Worm (Caenorhabditis elegans) whole organism, L3 larva: ENCODE data around the gene srsx-8.

Experiments used
- R02D3.7 ChIP-seq: fragments of 150-350 bp; optimal IDR thresholded peaks from 2 replicates; lab custom pipeline; 2014; ENCODE audit warnings: missing biosample characterization, missing genetic modification characterization
- ZK546.5 ChIP-seq: sonication (generic microtip); optimal IDR thresholded peaks from 2 replicates; lab custom pipeline; 2017; ENCODE audit warnings: missing biosample characterization, missing genetic modification characterization
- aly-2 ChIP-seq: fragments of 150-350 bp; optimal IDR thresholded peaks from 2 replicates; lab custom pipeline; 2014; ENCODE audit warnings: missing biosample characterization, missing genetic modification characterization
- ceh-16 ChIP-seq: sonication (generic microtip); optimal IDR thresholded peaks from 2 replicates; lab custom pipeline; 2017; ENCODE audit warnings: missing biosample characterization, missing genetic modification characterization
- ceh-28 ChIP-seq: fragments of 150-350 bp; optimal IDR thresholded peaks from 2 replicates; lab custom pipeline; 2014; ENCODE audit warnings: missing biosample characterization, missing genetic modification reagents, missing genetic modification characterization
- ceh-82 ChIP-seq: fragments of 150-350 bp; optimal IDR thresholded peaks from 2 replicates; lab custom pipeline; 2014; ENCODE audit warnings: missing biosample characterization, missing genetic modification characterization
- ceh-9 ChIP-seq: sonication (generic microtip); optimal IDR thresholded peaks from 2 replicates; lab custom pipeline; 2018; ENCODE audit warnings: missing biosample characterization, missing genetic modification characterization
- daf-12 ChIP-seq: fragments of 150-350 bp; optimal IDR thresholded peaks from 2 replicates; lab custom pipeline; 2014; ENCODE audit warnings: missing biosample characterization, missing genetic modification reagents, missing genetic modification characterization
- elt-1 ChIP-seq: fragments of 150-350 bp; optimal IDR thresholded peaks from 2 replicates; lab custom pipeline; 2014; ENCODE audit warnings: missing biosample characterization, missing genetic modification characterization
- elt-2 ChIP-seq: sonication (generic microtip); optimal IDR thresholded peaks from 2 replicates; lab custom pipeline; 2016; ENCODE audit warnings: missing genetic modification reagents, mild to moderate bottlenecking, missing genetic modification characterization, missing compliant biosample characterization
- eor-1 ChIP-seq, 2 experiments: fragments of 150-350 bp; optimal IDR thresholded peaks; 2 replicates each; lab custom pipeline; 2014 to 2018; ENCODE audit warnings: missing biosample characterization in 2 of 2, missing genetic modification characterization in 2 of 2
- fkh-10 ChIP-seq: sonication (generic microtip); optimal IDR thresholded peaks from 2 replicates; lab custom pipeline; 2017; ENCODE audit warnings: missing biosample characterization, missing genetic modification reagents, missing genetic modification characterization
- hmg-11 ChIP-seq: sonication (generic microtip); optimal IDR thresholded peaks from 2 replicates; lab custom pipeline; 2016; ENCODE audit warnings: missing genetic modification characterization, missing compliant biosample characterization
- jun-1 ChIP-seq: fragments of 150-350 bp; optimal IDR thresholded peaks from 2 replicates; lab custom pipeline; 2014; ENCODE audit warnings: missing biosample characterization, missing genetic modification reagents, missing genetic modification characterization
- lin-15B ChIP-seq: fragments of 150-350 bp; optimal IDR thresholded peaks from 2 replicates; lab custom pipeline; 2014; ENCODE audit warnings: missing biosample characterization, missing genetic modification characterization
- lsy-12 ChIP-seq: sonication (generic microtip); optimal IDR thresholded peaks from 2 replicates; lab custom pipeline; 2016; ENCODE audit warnings: mild to moderate bottlenecking, missing genetic modification characterization, missing compliant biosample characterization
- mdl-1 ChIP-seq: fragments of 150-350 bp; optimal IDR thresholded peaks from 2 replicates; lab custom pipeline; 2014; ENCODE audit warnings: missing biosample characterization, missing genetic modification characterization
- mml-1 ChIP-seq: fragments of 150-350 bp; sonication (generic microtip); optimal IDR thresholded peaks from 3 replicates; lab custom pipeline; 2014; ENCODE audit warnings: missing biosample characterization, missing genetic modification characterization
- nfya-1 ChIP-seq: sonication (generic microtip); optimal IDR thresholded peaks from 2 replicates; lab custom pipeline; 2017; ENCODE audit warnings: missing genetic modification characterization, mild to moderate bottlenecking, missing compliant biosample characterization, antibody characterized with exemption, moderate library complexity; ENCODE audit not compliant: insufficient read depth
- nhr-12 ChIP-seq: fragments of 150-350 bp; optimal IDR thresholded peaks from 2 replicates; lab custom pipeline; 2014; ENCODE audit warnings: missing biosample characterization, missing genetic modification characterization
- nhr-23 ChIP-seq: fragments of 150-350 bp; optimal IDR thresholded peaks from 2 replicates; lab custom pipeline; 2014; ENCODE audit warnings: missing biosample characterization, missing genetic modification reagents, missing genetic modification characterization
- nhr-237 ChIP-seq: fragments of 150-350 bp; optimal IDR thresholded peaks from 2 replicates; lab custom pipeline; 2014; ENCODE audit warnings: missing biosample characterization, missing genetic modification characterization
- nhr-25 ChIP-seq: sonication (generic microtip); optimal IDR thresholded peaks from 2 replicates; lab custom pipeline; 2017; ENCODE audit warnings: missing biosample characterization, missing genetic modification characterization
- nhr-28 ChIP-seq: fragments of 150-350 bp; optimal IDR thresholded peaks from 2 replicates; lab custom pipeline; 2014; ENCODE audit warnings: missing biosample characterization, missing genetic modification characterization
- nhr-43 ChIP-seq: sonication (generic microtip); optimal IDR thresholded peaks from 2 replicates; lab custom pipeline; 2016; ENCODE audit warnings: mild to moderate bottlenecking, missing genetic modification characterization, missing compliant biosample characterization; ENCODE audit not compliant: poor library complexity, severe bottlenecking
- nhr-67 ChIP-seq: fragments of 150-350 bp; optimal IDR thresholded peaks from 2 replicates; lab custom pipeline; 2014; ENCODE audit warnings: missing biosample characterization, missing genetic modification characterization
- nhr-76 ChIP-seq: fragments of 150-350 bp; sonication (generic microtip); optimal IDR thresholded peaks from 5 replicates; lab custom pipeline; 2014; ENCODE audit warnings: missing biosample characterization, missing genetic modification characterization
- nhr-77 ChIP-seq: fragments of 150-350 bp; optimal IDR thresholded peaks from 2 replicates; lab custom pipeline; 2014; ENCODE audit warnings: missing biosample characterization, missing genetic modification characterization
- pqm-1 ChIP-seq: fragments of 150-350 bp; optimal IDR thresholded peaks from 2 replicates; lab custom pipeline; 2017; ENCODE audit warnings: missing biosample characterization, missing genetic modification characterization, inconsistent platforms
- sea-2 ChIP-seq: fragments of 150-350 bp; sonication (generic microtip); optimal IDR thresholded peaks from 4 replicates; lab custom pipeline; 2014; ENCODE audit warnings: missing biosample characterization, missing genetic modification reagents, missing genetic modification characterization
- skn-1 ChIP-seq: fragments of 150-350 bp; optimal IDR thresholded peaks from 2 replicates; lab custom pipeline; 2014; ENCODE audit warnings: missing biosample characterization, missing genetic modification characterization
- snpc-4 ChIP-seq: fragments of 150-350 bp; optimal IDR thresholded peaks from 2 replicates; lab custom pipeline; 2014; ENCODE audit warnings: missing biosample characterization, missing genetic modification characterization
- tbx-2 ChIP-seq: sonication (generic microtip); optimal IDR thresholded peaks from 2 replicates; lab custom pipeline; 2016; ENCODE audit warnings: mild to moderate bottlenecking, missing genetic modification characterization, missing compliant biosample characterization
- unc-39 ChIP-seq: sonication (generic microtip); optimal IDR thresholded peaks from 4 replicates; lab custom pipeline; 2017; ENCODE audit warnings: missing biosample characterization, missing genetic modification characterization
- unc-62 ChIP-seq: fragments of 150-350 bp; sonication (generic microtip); optimal IDR thresholded peaks from 4 replicates; lab custom pipeline; 2014; ENCODE audit warnings: missing biosample characterization, missing genetic modification reagents, missing genetic modification characterization
- zag-1 ChIP-seq: fragments of 150-350 bp; optimal IDR thresholded peaks from 2 replicates; lab custom pipeline; 2014; ENCODE audit warnings: missing biosample characterization, missing genetic modification characterization
- ztf-4 ChIP-seq: fragments of 150-350 bp; optimal IDR thresholded peaks from 2 replicates; lab custom pipeline; 2014; ENCODE audit warnings: missing biosample characterization, missing genetic modification characterization

The srsx-8 gene

DNA sequence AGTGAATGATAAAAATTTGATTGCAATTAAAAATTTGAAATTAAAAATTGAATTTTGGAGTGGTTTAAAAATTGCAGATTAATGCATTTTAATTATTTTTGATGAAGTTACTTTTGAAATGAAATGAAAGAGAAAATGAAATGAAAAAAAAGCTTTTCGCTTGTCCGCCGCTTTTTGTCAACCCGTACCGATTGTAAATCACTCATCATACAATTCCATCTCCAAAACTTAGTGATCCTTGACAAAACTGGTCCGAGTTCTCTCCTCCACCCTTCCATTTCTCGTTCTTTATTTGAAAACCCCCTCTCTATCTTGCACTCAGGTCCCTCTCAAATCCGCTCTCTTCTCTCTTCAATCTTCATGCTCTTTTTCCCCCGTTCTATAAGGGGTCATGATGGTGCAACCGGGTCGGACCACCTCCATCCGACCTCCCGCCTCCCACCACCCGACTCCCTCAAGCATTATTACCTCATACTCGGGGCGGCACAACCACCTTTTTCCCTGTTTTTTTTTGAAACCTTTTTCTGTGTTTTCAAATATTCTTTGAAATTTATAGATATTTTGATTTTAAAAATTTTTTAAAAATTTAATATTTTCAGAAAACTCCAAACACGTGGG is 24.3 kb upstream of the srsx-8 start:
- TF ChIP-seq nhr-67 (no peak), R02D3.7 (tag; lab: Kevin White, UChicago) (no peak), aly-2 (tag; lab: Kevin White, UChicago) (no peak), nhr-77 (tag; lab: Kevin White, UChicago) (no peak), ZK546.5 (tag; lab: Kevin White, UChicago) (no peak), nhr-237 (tag; lab: Kevin White, UChicago) (no peak), zag-1 (tag; lab: Kevin White, UChicago) (no peak), ceh-82 (no peak), mml-1 (tag; lab: Kevin White, UChicago) (no peak), nhr-25 (tag; lab: Kevin White, UChicago) (no peak), nhr-28 (tag; lab: Kevin White, UChicago) (no peak)

DNA sequence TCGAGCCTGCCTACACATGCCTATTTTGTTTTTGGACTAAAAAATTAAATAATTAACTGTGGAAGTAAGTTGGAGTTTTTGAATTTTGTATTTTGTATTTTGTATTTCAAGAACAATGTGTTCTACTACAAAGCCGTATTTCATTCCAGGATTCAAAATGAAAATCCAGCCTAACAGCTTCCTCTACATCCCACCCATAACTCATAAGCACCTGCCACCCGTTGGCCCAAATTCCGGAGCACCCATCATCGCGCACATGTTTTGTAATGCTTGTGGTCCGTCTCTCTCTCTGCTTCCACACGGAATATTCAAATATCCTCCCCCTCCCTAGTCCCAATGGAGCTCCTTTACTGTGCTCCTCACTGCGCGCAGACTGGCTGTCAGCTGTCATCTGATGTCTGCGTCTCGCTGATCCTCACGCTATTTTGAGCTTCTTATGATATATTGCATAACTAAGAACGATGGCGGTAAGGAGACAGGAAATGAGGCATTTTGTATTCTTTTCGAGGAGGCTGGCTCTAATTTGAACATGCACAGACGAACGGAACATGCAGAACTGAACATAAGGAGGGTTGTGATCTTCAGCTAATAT is 22.7 kb upstream of the srsx-8 start:
- TF ChIP-seq nfya-1 (tag; lab: Kevin White, UChicago) (no peak), aly-2 (tag; lab: Kevin White, UChicago) (no peak), ceh-9 (tag; lab: Kevin White, UChicago) (no peak), tbx-2 (tag; lab: Kevin White, UChicago) (no peak), ZK546.5 (tag; lab: Kevin White, UChicago) (no peak), nhr-76 (tag; lab: Kevin White, UChicago) (no peak), lsy-12 (no peak), nhr-77 (tag; lab: Kevin White, UChicago) (no peak), unc-62 (GFP tag; lab: Kevin White, UChicago) (no peak), elt-1 (no peak), nhr-12 (tag; lab: Kevin White, UChicago) (no peak), ceh-16 (tag; lab: Kevin White, UChicago) (no peak), nhr-67 (no peak), ztf-4 (tag; lab: Kevin White, UChicago) (no peak), lin-15B (tag; lab: Kevin White, UChicago) (no peak), jun-1 (tag; lab: Kevin White, UChicago) (no peak)

DNA sequence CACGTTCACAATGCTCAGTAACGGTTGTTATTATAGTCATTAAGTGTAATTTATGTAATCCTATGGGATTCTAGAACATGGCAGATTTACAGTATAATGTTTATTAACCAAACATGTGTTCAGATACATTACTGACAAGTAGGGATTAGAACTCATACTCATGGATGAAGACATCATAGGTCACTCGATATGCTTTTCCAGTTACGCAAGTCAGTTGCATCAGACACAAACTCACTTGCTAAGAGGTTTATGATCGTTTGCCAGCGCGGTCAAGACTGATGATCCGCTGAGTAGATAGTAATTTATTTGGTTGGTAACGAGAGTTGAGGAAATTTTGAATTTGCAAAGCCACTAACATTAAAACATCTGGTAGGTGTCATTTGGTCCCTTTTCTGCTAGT is 21.7 kb upstream of the srsx-8 start:
- no peak for TF ChIP-seq unc-39
- TF ChIP-seq snpc-4 (tag; lab: Kevin White, UChicago), result no peak
- TF ChIP-seq pqm-1 (tag; lab: Kevin White, UChicago), result no peak
- TF ChIP-seq daf-12, result no peak
- TF ChIP-seq mml-1 (tag; lab: Kevin White, UChicago), result no peak
- TF ChIP-seq sea-2 (GFP tag; lab: Kevin White, UChicago), result no peak
- no peak for TF ChIP-seq ceh-28 (tag; lab: Kevin White, UChicago)
- TF ChIP-seq eor-1 (tag; optimal IDR thresholded peaks at IDR 0.05; lab: Kevin White, UChicago), result no peak
- no peak for TF ChIP-seq ceh-82
- no peak for TF ChIP-seq fkh-10 (GFP tag; lab: Kevin White, UChicago)
- TF ChIP-seq lin-15B (tag; lab: Kevin White, UChicago), result no peak
- TF ChIP-seq R02D3.7 (tag; lab: Kevin White, UChicago), result no peak
- no peak for TF ChIP-seq skn-1
- TF ChIP-seq ztf-4 (tag; lab: Kevin White, UChicago), result no peak
- TF ChIP-seq ceh-16 (tag; lab: Kevin White, UChicago), result no peak
- TF ChIP-seq nhr-43 (tag; lab: Kevin White, UChicago), result no peak
- no peak for TF ChIP-seq hmg-11 (tag; lab: Kevin White, UChicago)
- no peak for TF ChIP-seq elt-2 (tag; lab: Kevin White, UChicago)
- TF ChIP-seq mdl-1 (tag; lab: Kevin White, UChicago), result no peak
- TF ChIP-seq nhr-23 (tag; lab: Kevin White, UChicago), result no peak
